Fruit fly (Drosophila melanogaster): ENCODE data around the gene CG42637.
A peak's percentile ranks its signal among the peaks of the same experiment; 100 is the strongest.

DNA sequence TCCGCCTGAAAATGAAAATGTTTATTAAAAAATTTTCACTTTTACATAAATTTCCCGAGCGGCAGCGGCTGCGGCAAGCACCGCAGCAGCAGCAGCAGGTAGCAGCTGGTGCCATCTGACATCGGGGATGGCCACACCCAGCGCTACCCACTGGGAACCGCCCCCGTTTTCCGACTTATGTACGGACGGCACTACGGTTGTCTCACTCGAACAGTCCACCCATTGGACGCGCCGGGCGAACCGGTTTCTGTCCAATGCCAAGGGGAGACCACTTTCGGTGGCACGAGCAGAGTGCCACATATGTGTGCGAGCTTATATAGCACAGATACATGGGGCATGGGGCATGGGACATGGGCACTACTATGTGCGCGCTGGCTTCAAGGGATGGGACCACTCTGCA is 110.5 kb downstream of the CG42637 start:
- TF ChIP-seq Sin3A (optimal IDR thresholded peaks at IDR 0.05) = no peak
- TF ChIP-seq en (GFP tag; optimal IDR thresholded peaks at IDR 0.05) = no peak
- TF ChIP-seq Atf3 (GFP tag; optimal IDR thresholded peaks at IDR 0.05) = no peak
- TF ChIP-seq NfI (GFP tag; optimal IDR thresholded peaks at IDR 0.05) = no peak
- no peak for TF ChIP-seq kay (GFP tag; optimal IDR thresholded peaks at IDR 0.05)
- TF ChIP-seq Drgx (GFP tag; IDR thresholded peaks at IDR 0.05) = no peak
- peak; percentile 46 for TF ChIP-seq bbx (GFP tag; IDR thresholded peaks at IDR 0.05; ENCODE audit: partially characterized antibody)
- TF ChIP-seq cato (GFP tag; optimal IDR thresholded peaks at IDR 0.05; ENCODE audit: borderline replicate concordance) = no peak
- TF ChIP-seq fd102C (GFP tag; optimal IDR thresholded peaks at IDR 0.05) = no peak
